Worm (Caenorhabditis elegans) whole organism, young adult: ENCODE data around the gene myo-3.

Source experiments
- C17E4.6 ChIP-seq: fragments of 200-800 bp; sonication (Bioruptor generic); IDR thresholded peaks from 2 replicates; pipeline ENCODE4 v1.3.6; 2022; ENCODE audit warnings: missing genetic modification reagents, missing genetic modification characterization, missing compliant biosample characterization
- akir-1 ChIP-seq: fragments of 200-800 bp; sonication (Bioruptor generic); optimal IDR thresholded peaks from 2 replicates; lab custom pipeline; 2018; ENCODE audit warnings: mild to moderate bottlenecking, missing genetic modification characterization, moderate library complexity, missing compliant biosample characterization
- ama-1 ChIP-seq, 3 experiments: fragments of 150-350 bp in 1 of 3; sonication (generic microtip) in 2 of 3; optimal IDR thresholded peaks; 2 replicates each; lab custom pipeline; 2014 to 2018; ENCODE audit warnings: missing biosample characterization in 2 of 3, missing genetic modification characterization in 2 of 3, missing genetic modification reagents in 2 of 3
- attf-6 ChIP-seq: fragments of 200-800 bp; sonication (Bioruptor generic); IDR thresholded peaks from 2 replicates; pipeline ENCODE4 v1.3.6; 2022; ENCODE audit warnings: missing genetic modification reagents, missing genetic modification characterization, missing compliant biosample characterization
- dpl-1 ChIP-seq: fragments of 150-350 bp; optimal IDR thresholded peaks from 2 replicates; lab custom pipeline; 2014; ENCODE audit warnings: missing biosample characterization, missing genetic modification reagents, missing genetic modification characterization
- fkh-3 ChIP-seq: sonication (generic microtip); optimal IDR thresholded peaks from 2 replicates; lab custom pipeline; 2016; ENCODE audit warnings: mild to moderate bottlenecking, missing genetic modification characterization, missing compliant biosample characterization
- hmg-20 ChIP-seq: fragments of 200-800 bp; sonication (Bioruptor generic); IDR thresholded peaks from 2 replicates; pipeline ENCODE4 v1.3.6; 2022; ENCODE audit warnings: missing genetic modification reagents, missing genetic modification characterization, missing compliant biosample characterization
- lin-35 ChIP-seq, 3 experiments: fragments of 150-350 bp in 2 of 3; sonication (generic microtip) in 1 of 3; optimal IDR thresholded peaks; 2 replicates each; lab custom pipeline; 2014 to 2018; ENCODE audit warnings: missing biosample characterization in 3 of 3, missing genetic modification characterization in 3 of 3, missing genetic modification reagents in 3 of 3
- lsy-27 ChIP-seq: sonication (generic microtip); optimal IDR thresholded peaks from 2 replicates; lab custom pipeline; 2017; ENCODE audit warnings: missing genetic modification characterization, mild to moderate bottlenecking, missing compliant biosample characterization, antibody characterized with exemption, missing genotype, borderline replicate concordance; ENCODE audit not compliant: insufficient read depth
- pbrm-1 ChIP-seq: fragments of 200-800 bp; sonication (Bioruptor generic); IDR thresholded peaks from 2 replicates; pipeline ENCODE4 v1.3.6; 2022; ENCODE audit warnings: missing genetic modification reagents, missing genetic modification characterization, missing compliant biosample characterization
- rpc-1 ChIP-seq, 2 experiments: fragments of 150-350 bp in 1 of 2; sonication (generic microtip) in 1 of 2; optimal IDR thresholded peaks; 2 replicates each; lab custom pipeline; 2014 to 2018; ENCODE audit warnings: missing biosample characterization in 1 of 2, missing genetic modification characterization in 1 of 2, missing genetic modification reagents in 1 of 2, missing genotype in 1 of 2
- sdz-38 ChIP-seq: sonication (generic microtip); optimal IDR thresholded peaks from 2 replicates; lab custom pipeline; 2016; ENCODE audit warnings: missing genotype, missing genetic modification characterization, missing compliant biosample characterization
- snpc-4 ChIP-seq, 5 experiments: fragments of 150-350 bp in 1 of 5; sonication (generic microtip) in 4 of 5; optimal IDR thresholded peaks; 2 replicates each; lab custom pipeline; 2014 to 2018; ENCODE audit warnings: missing genetic modification characterization in 5 of 5, missing biosample characterization in 3 of 5, antibody characterized with exemption in 2 of 5, mild to moderate bottlenecking in 2 of 5, missing compliant biosample characterization in 2 of 5, missing genotype in 2 of 5, moderate library complexity in 2 of 5, missing genetic modification reagents in 1 of 5
- unc-62 ChIP-seq: fragments of 150-350 bp; optimal IDR thresholded peaks from 2 replicates; lab custom pipeline; 2014; ENCODE audit warnings: missing biosample characterization, missing genetic modification reagents, missing genetic modification characterization

- TF ChIP-seq hmg-20 (GFP tag; lab: Robert Waterston, UW), result no peak
- no peak for TF ChIP-seq pbrm-1
- TF ChIP-seq dpl-1 (GFP tag; lab: Kevin White, UChicago), result no peak
- TF ChIP-seq unc-62 (GFP tag; lab: Kevin White, UChicago), result no peak
- no peak for TF ChIP-seq rpc-1 (optimal IDR thresholded peaks at IDR 0.05; lab: Kevin White, UChicago)
- TF ChIP-seq rpc-1 (tag; optimal IDR thresholded peaks at IDR 0.05; lab: Kevin White, UChicago), result no peak
- no peak for TF ChIP-seq akir-1
- TF ChIP-seq sdz-38 (tag; lab: Kevin White, UChicago), result no peak
- TF ChIP-seq lsy-27, result no peak
- no peak for TF ChIP-seq snpc-4 (GFP tag; optimal IDR thresholded peaks at IDR 0.05; lab: Kevin White, UChicago)
- no peak for TF ChIP-seq snpc-4 (tag; optimal IDR thresholded peaks at IDR 0.05; lab: Kevin White, UChicago)
- no peak for TF ChIP-seq C17E4.6 (GFP tag; lab: Robert Waterston, UW)
- TF ChIP-seq lin-35 (GFP tag; optimal IDR thresholded peaks at IDR 0.05; lab: Kevin White, UChicago), result no peak
- no peak for TF ChIP-seq attf-6
- TF ChIP-seq fkh-3 (tag; lab: Kevin White, UChicago), result no peak
- TF ChIP-seq ama-1 (optimal IDR thresholded peaks at IDR 0.05; lab: Kevin White, UChicago), result no peak
- no peak for TF ChIP-seq ama-1 (GFP tag; optimal IDR thresholded peaks at IDR 0.05; lab: Kevin White, UChicago)
These were observed 11.0 kb upstream of the myo-3 start, which contains the start of the genes T04H1.13, slfl-5 and rad-50 for ce11 chrV:12244980-12245742.
